Fruit fly (Drosophila melanogaster): ENCODE data around the gene Smr.
A peak's percentile ranks its signal among the peaks of the same experiment; 100 is the strongest.

dm6 chrX:12755017-12755563 is 12.7 kb upstream of the Smr start:
- TF ChIP-seq br (GFP tag; optimal IDR thresholded peaks at IDR 0.05) (peak; percentile 94), jim (GFP tag; optimal IDR thresholded peaks at IDR 0.05) (peak; percentile 80), Hnf4 (GFP tag; optimal IDR thresholded peaks at IDR 0.05) (peak; percentile 85), h (GFP tag; optimal IDR thresholded peaks at IDR 0.05) (peak; percentile 94), lola (GFP tag; optimal IDR thresholded peaks at IDR 0.05) (no peak), woc (GFP tag; optimal IDR thresholded peaks at IDR 0.05) (peak; percentile 97), tai (GFP tag; optimal IDR thresholded peaks at IDR 0.05) (peak; percentile 91), Vsx2 (GFP tag; optimal IDR thresholded peaks at IDR 0.05; ENCODE audit: partially characterized antibody) (peak; percentile 32), psq (GFP tag; optimal IDR thresholded peaks at IDR 0.05) (peak; percentile 97), HLH106 (tag; optimal IDR thresholded peaks at IDR 0.05) (peak; percentile 96), Myc (optimal IDR thresholded peaks at IDR 0.05) (no peak)

Data from whole organism, wandering third instar larva.